Worm (Caenorhabditis elegans) whole organism, L1 larva: ENCODE results near the gene C55A6.7.

Experiments used
- ceh-82 ChIP-seq, 3 experiments: fragments of 150-350 bp in 1 of 3; sonication (generic microtip) in 2 of 3; optimal IDR thresholded peaks; 2 replicates each; lab custom pipeline; 2014 to 2017; ENCODE audit warnings: missing biosample characterization in 3 of 3, missing genetic modification characterization in 3 of 3
- ceh-88 ChIP-seq: fragments of 200-800 bp; sonication (Bioruptor generic); IDR thresholded peaks from 2 replicates; pipeline ENCODE4 v1.3.6; 2022; ENCODE audit warnings: missing genetic modification characterization, missing compliant biosample characterization
- lin-13 ChIP-seq: fragments of 150-350 bp; optimal IDR thresholded peaks from 2 replicates; lab custom pipeline; 2014; ENCODE audit warnings: missing biosample characterization, missing genetic modification reagents, missing genetic modification characterization
- lin-15B ChIP-seq: fragments of 150-350 bp; sonication (generic microtip); optimal IDR thresholded peaks from 3 replicates; lab custom pipeline; 2014; ENCODE audit warnings: missing biosample characterization, missing genetic modification characterization
- lsy-2 ChIP-seq, 2 experiments: fragments of 150-350 bp; optimal IDR thresholded peaks; 2 replicates each; lab custom pipeline; 2014; ENCODE audit warnings: missing biosample characterization in 2 of 2, missing genetic modification characterization in 2 of 2
- nhr-11 ChIP-seq: fragments of 150-350 bp; optimal IDR thresholded peaks from 2 replicates; lab custom pipeline; 2014; ENCODE audit warnings: missing biosample characterization, missing genetic modification characterization
- nhr-19 ChIP-seq: fragments of 200-800 bp; sonication (Bioruptor generic); conservative IDR thresholded peaks from 2 replicates; pipeline ENCODE4 v1.3.6; 2022; ENCODE audit warnings: missing genetic modification characterization, missing compliant biosample characterization
- nhr-237 ChIP-seq: fragments of 150-350 bp; optimal IDR thresholded peaks from 2 replicates; lab custom pipeline; 2014; ENCODE audit warnings: missing biosample characterization, missing genetic modification characterization
- pqm-1 ChIP-seq: sonication (generic microtip); optimal IDR thresholded peaks from 3 replicates; lab custom pipeline; 2017; ENCODE audit warnings: missing biosample characterization, missing genetic modification characterization
- rnt-1 ChIP-seq: sonication (generic microtip); optimal IDR thresholded peaks from 2 replicates; lab custom pipeline; 2016; ENCODE audit warnings: mild to moderate bottlenecking, missing genetic modification characterization, moderate library complexity, missing compliant biosample characterization
- unc-30 ChIP-seq: sonication (generic microtip); optimal IDR thresholded peaks from 2 replicates; lab custom pipeline; 2017; ENCODE audit warnings: missing biosample characterization, missing genetic modification characterization
- zag-1 ChIP-seq: fragments of 150-350 bp; optimal IDR thresholded peaks from 2 replicates; lab custom pipeline; 2014; ENCODE audit warnings: missing biosample characterization, missing genetic modification characterization
- zip-4 ChIP-seq: fragments of 200-800 bp; sonication (Bioruptor generic); optimal IDR thresholded peaks from 2 replicates; lab custom pipeline; 2018; ENCODE audit warnings: mild to moderate bottlenecking, missing genetic modification characterization, moderate library complexity, missing compliant biosample characterization
- ztf-11 ChIP-seq, 2 experiments: sonication (generic microtip); optimal IDR thresholded peaks; 2 replicates each; lab custom pipeline; 2016 to 2017; ENCODE audit warnings: missing genetic modification characterization in 2 of 2, missing biosample characterization in 1 of 2, missing compliant biosample characterization in 1 of 2

DNA sequence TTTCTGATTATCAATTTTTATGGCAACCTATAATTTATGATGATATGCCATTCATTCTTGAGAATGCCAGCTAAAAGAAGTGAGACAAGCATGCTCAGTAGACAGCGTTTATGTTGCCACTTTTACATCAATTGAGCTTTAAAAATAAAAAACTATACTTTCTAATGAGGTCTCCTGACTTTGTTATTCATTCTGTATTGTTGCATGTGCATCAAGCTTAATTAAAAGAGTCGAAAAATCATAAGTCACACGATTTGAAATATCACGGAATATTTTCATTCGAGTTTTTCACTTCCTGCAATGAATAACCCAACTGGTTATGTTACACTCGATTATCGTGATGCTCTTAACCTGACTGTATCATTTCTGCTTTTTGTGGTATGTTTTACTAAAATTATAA lies 42.3 kb upstream of the C55A6.7 start, which contains the start of gene srx-86:
- no peak for TF ChIP-seq lin-15B (tag; lab: Kevin White, UChicago)
- no peak for TF ChIP-seq lin-13
- TF ChIP-seq zip-4 (GFP tag; lab: Kevin White, UChicago) = no peak
- TF ChIP-seq ztf-11 (tag; optimal IDR thresholded peaks at IDR 0.05; lab: Kevin White, UChicago) = no peak
- no peak for TF ChIP-seq ceh-82 (tag; optimal IDR thresholded peaks at IDR 0.05; lab: Kevin White, UChicago)
- no peak for TF ChIP-seq nhr-237 (tag; lab: Kevin White, UChicago)
- no peak for TF ChIP-seq ceh-88 (GFP tag; lab: Robert Waterston, UW)
- no peak for TF ChIP-seq rnt-1 (tag; lab: Kevin White, UChicago)
- no peak for TF ChIP-seq unc-30 (tag; lab: Kevin White, UChicago)
- TF ChIP-seq nhr-19 = no peak
- TF ChIP-seq pqm-1 (tag; lab: Kevin White, UChicago) = no peak
- no peak for TF ChIP-seq zag-1
- TF ChIP-seq nhr-11 (tag; lab: Kevin White, UChicago) = no peak
- TF ChIP-seq lsy-2 (tag; optimal IDR thresholded peaks at IDR 0.05; lab: Kevin White, UChicago) = no peak
